Fruit fly (Drosophila melanogaster) whole organism, prepupa: ENCODE measurements around the gene CG4287.

ENCODE experiments used
- CG10631 ChIP-seq: fragments of 200-800 bp; sonication (Bioruptor generic); optimal IDR thresholded peaks from 2 replicates; lab custom pipeline; 2016; ENCODE audit warnings: missing biosample characterization, missing genetic modification characterization
- CG10669 ChIP-seq: fragments of 200-800 bp; sonication (Bioruptor generic); optimal IDR thresholded peaks from 3 replicates; lab custom pipeline; 2018; ENCODE audit warnings: missing biosample characterization, mild to moderate bottlenecking, missing genetic modification characterization, moderate library complexity
- CG11294 ChIP-seq: fragments of 200-800 bp; sonication (Bioruptor generic); IDR thresholded peaks from 2 replicates; pipeline ENCODE4 v1.3.6; 2022; ENCODE audit warnings: missing biosample characterization, missing genetic modification characterization
- CG15336 ChIP-seq: fragments of 200-800 bp; sonication (Bioruptor generic); IDR thresholded peaks from 2 replicates; pipeline ENCODE4 v1.3.6; 2022; ENCODE audit warnings: missing biosample characterization, missing genetic modification characterization
- CG16779 ChIP-seq: fragments of 200-800 bp; sonication (Bioruptor generic); optimal IDR thresholded peaks from 3 replicates; lab custom pipeline; 2017; ENCODE audit warnings: missing biosample characterization, mild to moderate bottlenecking, missing genetic modification characterization
- CG31627 ChIP-seq: fragments of 200-800 bp; sonication (Bioruptor generic); optimal IDR thresholded peaks from 3 replicates; lab custom pipeline; 2016; ENCODE audit warnings: missing biosample characterization, missing genetic modification characterization
- CG32006 ChIP-seq: fragments of 200-800 bp; sonication (Bioruptor generic); optimal IDR thresholded peaks from 3 replicates; lab custom pipeline; 2017; ENCODE audit warnings: missing biosample characterization, mild to moderate bottlenecking, missing genetic modification characterization
- CG3919 ChIP-seq: fragments of 200-800 bp; sonication (Bioruptor generic); optimal IDR thresholded peaks from 3 replicates; lab custom pipeline; 2016; ENCODE audit warnings: missing biosample characterization, missing genetic modification characterization
- CG4318 ChIP-seq: fragments of 200-800 bp; sonication (Bioruptor generic); optimal IDR thresholded peaks from 3 replicates; lab custom pipeline; 2017; ENCODE audit warnings: missing biosample characterization, mild to moderate bottlenecking, missing genetic modification characterization
- CG6163 ChIP-seq: fragments of 200-800 bp; sonication (Bioruptor generic); IDR thresholded peaks from 3 replicates; pipeline ENCODE4 v1.3.6; 2022; ENCODE audit warnings: missing biosample characterization, missing genetic modification characterization
- CG6276 ChIP-seq: fragments of 200-800 bp; sonication (Bioruptor generic); optimal IDR thresholded peaks from 2 replicates; lab custom pipeline; 2017; ENCODE audit warnings: missing biosample characterization, mild to moderate bottlenecking, missing genetic modification characterization
- CG6792 ChIP-seq: fragments of 200-800 bp; sonication (Bioruptor generic); optimal IDR thresholded peaks from 3 replicates; lab custom pipeline; 2016; ENCODE audit warnings: missing biosample characterization, missing genetic modification characterization
- CG6808 ChIP-seq: fragments of 200-800 bp; sonication (Bioruptor generic); optimal IDR thresholded peaks from 3 replicates; lab custom pipeline; 2017; ENCODE audit warnings: missing biosample characterization, missing genetic modification characterization, mild to moderate bottlenecking, moderate library complexity, missing genetic modification reagents
- CG6854 ChIP-seq: fragments of 200-800 bp; sonication (Bioruptor generic); optimal IDR thresholded peaks from 2 replicates; lab custom pipeline; 2017; ENCODE audit warnings: missing biosample characterization, mild to moderate bottlenecking, missing genetic modification characterization
- CG8119 ChIP-seq: fragments of 200-800 bp; sonication (Bioruptor generic); IDR thresholded peaks from 3 replicates; pipeline ENCODE4 v1.3.6; 2022; ENCODE audit warnings: missing biosample characterization, missing genetic modification characterization
- CG8632 ChIP-seq: fragments of 200-800 bp; sonication (Bioruptor generic); optimal IDR thresholded peaks from 3 replicates; lab custom pipeline; 2016; ENCODE audit warnings: missing biosample characterization, missing genetic modification characterization
- Eip78C ChIP-seq: fragments of 200-800 bp; sonication (Bioruptor generic); peaks from one replicate; lab custom pipeline; 2016; ENCODE audit warnings: missing biosample characterization, missing genetic modification characterization
- Ets21C ChIP-seq: fragments of 200-800 bp; sonication (Bioruptor generic); optimal IDR thresholded peaks from 3 replicates; lab custom pipeline; 2016; ENCODE audit warnings: missing biosample characterization, missing genetic modification characterization
- Ets96B ChIP-seq: fragments of 200-800 bp; optimal IDR thresholded peaks from 2 replicates; lab custom pipeline; 2019; ENCODE audit warnings: missing biosample characterization, mild to moderate bottlenecking, missing genetic modification characterization, moderate library complexity
- Gug ChIP-seq: fragments of 200-800 bp; sonication (Bioruptor generic); IDR thresholded peaks from 2 replicates; pipeline ENCODE4 v1.3.6; 2022; ENCODE audit warnings: missing biosample characterization, missing genetic modification characterization
- Hr39 ChIP-seq: fragments of 200-800 bp; sonication (Bioruptor generic); optimal IDR thresholded peaks from 2 replicates; lab custom pipeline; 2016; ENCODE audit warnings: missing biosample characterization, missing genetic modification characterization
- Hr4 ChIP-seq: fragments of 200-800 bp; sonication (Bioruptor generic); optimal IDR thresholded peaks from 3 replicates; lab custom pipeline; 2016; ENCODE audit warnings: missing biosample characterization, missing genetic modification characterization
- Lpt ChIP-seq: fragments of 200-800 bp; sonication (Bioruptor generic); optimal IDR thresholded peaks from 3 replicates; lab custom pipeline; 2016; ENCODE audit warnings: missing biosample characterization, missing genetic modification characterization
- OdsH ChIP-seq: fragments of 200-800 bp; sonication (Bioruptor generic); optimal IDR thresholded peaks from 3 replicates; lab custom pipeline; 2016; ENCODE audit warnings: missing biosample characterization, missing genetic modification characterization
- Sox15 ChIP-seq: fragments of 200-800 bp; sonication (Bioruptor generic); optimal IDR thresholded peaks from 3 replicates; lab custom pipeline; 2016; ENCODE audit warnings: missing biosample characterization, missing genetic modification characterization
- acj6 ChIP-seq: fragments of 200-800 bp; sonication (Bioruptor generic); optimal IDR thresholded peaks from 3 replicates; lab custom pipeline; 2016; ENCODE audit warnings: missing biosample characterization, missing genetic modification characterization
- cyc ChIP-seq: fragments of 200-800 bp; sonication (Bioruptor generic); optimal IDR thresholded peaks from 3 replicates; lab custom pipeline; 2016; ENCODE audit warnings: missing biosample characterization, missing genetic modification characterization
- dac ChIP-seq: fragments of 200-800 bp; sonication (Bioruptor generic); optimal IDR thresholded peaks from 2 replicates; lab custom pipeline; 2017; ENCODE audit warnings: missing biosample characterization, mild to moderate bottlenecking, missing genetic modification characterization
- eg ChIP-seq: fragments of 200-800 bp; sonication (Bioruptor generic); IDR thresholded peaks from 3 replicates; pipeline ENCODE4 v1.3.6; 2022; ENCODE audit warnings: missing biosample characterization, missing genetic modification characterization
- fkh ChIP-seq: fragments of 200-800 bp; sonication (Bioruptor generic); optimal IDR thresholded peaks from 3 replicates; lab custom pipeline; 2017; ENCODE audit warnings: missing biosample characterization, mild to moderate bottlenecking, missing genetic modification characterization, moderate library complexity
- pdm3 ChIP-seq: fragments of 200-800 bp; sonication (Bioruptor generic); optimal IDR thresholded peaks from 3 replicates; lab custom pipeline; 2016; ENCODE audit warnings: missing biosample characterization, missing genetic modification characterization
- salr ChIP-seq, 2 experiments: fragments of 200-800 bp; sonication (Bioruptor generic); optimal IDR thresholded peaks; 3 replicates each; lab custom pipeline; 2016 to 2018; ENCODE audit warnings: missing biosample characterization in 2 of 2, missing genetic modification characterization in 2 of 2, mild to moderate bottlenecking in 1 of 2
- ss ChIP-seq, 2 experiments: fragments of 200-800 bp; sonication (Bioruptor generic); optimal IDR thresholded peaks; 2 replicates in 1 of 2; 3 replicates in 1 of 2; lab custom pipeline; 2017 to 2018; ENCODE audit warnings: mild to moderate bottlenecking in 2 of 2, missing biosample characterization in 2 of 2, missing genetic modification characterization in 2 of 2, moderate library complexity in 1 of 2
- svp ChIP-seq: fragments of 200-800 bp; sonication (Bioruptor generic); peaks from one replicate; lab custom pipeline; 2016; ENCODE audit warnings: missing biosample characterization, missing genetic modification characterization
- topi ChIP-seq: fragments of 200-800 bp; sonication (Bioruptor generic); optimal IDR thresholded peaks from 3 replicates; lab custom pipeline; 2016; ENCODE audit warnings: missing biosample characterization, missing genetic modification characterization
- vri ChIP-seq: fragments of 200-800 bp; sonication (Bioruptor generic); optimal IDR thresholded peaks from 3 replicates; lab custom pipeline; 2016; ENCODE audit warnings: missing biosample characterization, mild to moderate bottlenecking, missing genetic modification characterization

CG4287 gene

dm6 chr3R:15927172-15927571 lies 36.5 kb downstream of the CG4287 start:
- TF ChIP-seq CG15336 (peak; percentile 85), Gug (GFP tag; lab: Robert Waterston, UW) (peak; percentile 50; the same call in 1 of the 2 replicates), eg (GFP tag; lab: Robert Waterston, UW) (peak; percentile 76), CG6163 (GFP tag; lab: Robert Waterston, UW) (peak; percentile 58; the same call in 1 of the 3 replicates), vri (GFP tag; lab: Kevin White, UChicago) (no peak), CG32006 (peak; percentile 88), fkh (GFP tag; lab: Kevin White, UChicago) (no peak), acj6 (GFP tag; lab: Kevin White, UChicago) (peak; percentile 42), CG6276 (GFP tag; lab: Kevin White, UChicago) (peak; percentile 85), Hr4 (GFP tag; lab: Kevin White, UChicago) (peak; percentile 84), Eip78C (GFP tag; lab: Kevin White, UChicago) (peak; percentile 84), CG8119 (GFP tag; lab: Robert Waterston, UW) (peak; percentile 89), CG11294 (GFP tag; lab: Robert Waterston, UW) (peak; percentile 39; the same call in 1 of the 2 replicates), CG6854 (GFP tag; lab: Kevin White, UChicago) (no peak), CG3919 (peak; percentile 31), Hr39 (GFP tag; lab: Kevin White, UChicago) (no peak), dac (peak; percentile 64), Lpt (GFP tag; lab: Kevin White, UChicago) (peak; percentile 51), pdm3 (peak; percentile 51), OdsH (peak; percentile 51), salr (GFP tag; optimal IDR thresholded peaks at IDR 0.05; lab: Kevin White, UChicago) (peak in 1 of 2 experiments; percentile 61)
- TF ChIP-seq, all 60 proteins: peak for 17

DNA sequence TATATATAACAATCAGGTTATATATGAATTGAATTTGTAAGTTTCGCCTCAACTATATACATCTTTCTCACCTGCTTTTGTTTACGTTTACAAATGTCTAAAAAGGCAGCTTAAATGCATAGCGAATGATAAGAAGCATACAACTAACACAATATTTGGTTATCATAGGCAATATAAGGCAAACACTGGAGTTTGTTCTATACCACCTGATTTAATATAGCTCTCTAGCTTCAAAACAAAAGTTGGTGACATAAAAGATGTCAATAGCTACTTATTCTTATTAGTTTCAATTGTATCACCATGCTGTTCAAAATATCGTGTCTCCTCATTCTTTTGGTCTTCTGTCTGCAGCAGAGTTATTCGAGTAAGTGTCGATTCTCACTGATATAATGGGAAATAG lies 37.7 kb downstream of the CG4287 start:
- TF ChIP-seq topi (GFP tag; lab: Kevin White, UChicago) = no peak
- TF ChIP-seq CG6163 (GFP tag; lab: Robert Waterston, UW) = no peak
- no peak for TF ChIP-seq CG16779 (tag; lab: Kevin White, UChicago)
- TF ChIP-seq CG6792 = no peak
- no peak for TF ChIP-seq CG3919
- TF ChIP-seq CG10631 (GFP tag; lab: Kevin White, UChicago) = no peak
- no peak for TF ChIP-seq CG6808 (GFP tag; lab: Kevin White, UChicago)
- TF ChIP-seq fkh (GFP tag; lab: Kevin White, UChicago) = peak; percentile 44

dm6 chr3R:15925329-15925728 lies 38.3 kb downstream of the CG4287 start, which contains the start of gene CG34276:
Gene CG34276, plus strand, starts transcription at chr3R:15925629.
- TF ChIP-seq CG10669 (GFP tag; lab: Kevin White, UChicago) = no peak
- TF ChIP-seq CG6854 (GFP tag; lab: Kevin White, UChicago) = no peak
- no peak for TF ChIP-seq Ets96B (tag; lab: Kevin White, UChicago)
- no peak for TF ChIP-seq Gug (GFP tag; lab: Robert Waterston, UW)

- TF ChIP-seq Hr39 (GFP tag; lab: Kevin White, UChicago) (no peak), Sox15 (GFP tag; lab: Kevin White, UChicago) (no peak), CG8119 (GFP tag; lab: Robert Waterston, UW) (peak; percentile 62; the same call in 2 of the 3 replicates), eg (GFP tag; lab: Robert Waterston, UW) (peak; percentile 72; the same call in 2 of the 3 replicates), ss (GFP tag; optimal IDR thresholded peaks at IDR 0.05; lab: Kevin White, UChicago) (no peak), CG32006 (peak; percentile 83), CG10669 (GFP tag; lab: Kevin White, UChicago) (no peak), Ets21C (GFP tag; lab: Kevin White, UChicago) (no peak), CG3919 (no peak), Hr4 (GFP tag; lab: Kevin White, UChicago) (peak; percentile 62), topi (GFP tag; lab: Kevin White, UChicago) (no peak), CG15336 (peak; percentile 12; the same call in 1 of the 2 replicates), CG6276 (GFP tag; lab: Kevin White, UChicago) (peak; percentile 62), OdsH (peak; percentile 17), CG4318 (peak; percentile 71), Gug (GFP tag; lab: Robert Waterston, UW) (peak; percentile 10; the same call in 1 of the 2 replicates), CG8632 (GFP tag; lab: Kevin White, UChicago) (no peak), Eip78C (GFP tag; lab: Kevin White, UChicago) (peak; percentile 70), cyc (no peak), svp (GFP tag; lab: Kevin White, UChicago) (peak; percentile 47), CG31627 (GFP tag; lab: Kevin White, UChicago) (no peak), CG6163 (GFP tag; lab: Robert Waterston, UW) (0 out of 3 replicates have a peak, but pooled peaks have one; percentile 22), Lpt (GFP tag; lab: Kevin White, UChicago) (peak; percentile 0), salr (GFP tag; optimal IDR thresholded peaks at IDR 0.05; lab: Kevin White, UChicago) (peak in 1 of 2 experiments; percentile 60)
Observed at dm6 chr3R:15922622-15923574, 40.8 kb downstream of the CG4287 start.
